Worm (Caenorhabditis elegans): Measurements from ENCODE around the gene C16B8.3.

DNA sequence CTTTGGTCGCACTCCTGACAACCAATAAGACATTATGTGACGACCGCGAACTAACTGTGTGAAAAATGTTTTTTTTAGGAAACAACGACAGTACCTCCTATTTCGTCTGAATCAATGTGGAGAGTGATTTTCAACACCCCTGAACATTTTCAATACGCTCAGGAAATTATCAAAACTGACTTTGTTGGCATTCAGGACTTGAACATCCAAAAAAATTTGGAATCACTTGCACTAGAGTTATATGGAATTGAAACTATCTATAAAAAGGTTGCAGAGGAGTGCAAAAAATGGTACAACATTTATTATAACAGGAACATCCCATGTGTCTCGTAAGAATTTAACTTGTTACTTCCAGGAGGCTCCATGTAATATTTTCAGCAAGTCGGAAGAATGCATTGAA is 50.3 kb downstream of the C16B8.3 start:
- no peak for TF ChIP-seq him-1 (tag; optimal IDR thresholded peaks at IDR 0.05)
- TF ChIP-seq W03F9.2 (tag; optimal IDR thresholded peaks at IDR 0.05): no peak
- TF ChIP-seq dao-5 (tag; optimal IDR thresholded peaks at IDR 0.05): no peak
